Worm (Caenorhabditis elegans) whole organism, L3 larva: ENCODE measurements around the gene lgc-22.
A peak's percentile ranks its signal among the peaks of the same experiment; 100 is the strongest.
"Not testable (repeated sequence)": the region's sequence is repeated elsewhere in the genome, so short reads cannot be mapped to it uniquely, and the experiment has no call there.

Experiments used
- R02D3.7 ChIP-seq: fragments of 150-350 bp; optimal IDR thresholded peaks from 2 replicates; lab custom pipeline; 2014; ENCODE audit warnings: missing biosample characterization, missing genetic modification characterization
- ama-1 ChIP-seq: fragments of 150-350 bp; optimal IDR thresholded peaks from 2 replicates; lab custom pipeline; 2018
- ceh-82 ChIP-seq: fragments of 150-350 bp; optimal IDR thresholded peaks from 2 replicates; lab custom pipeline; 2014; ENCODE audit warnings: missing biosample characterization, missing genetic modification characterization
- skn-1 ChIP-seq: fragments of 150-350 bp; optimal IDR thresholded peaks from 2 replicates; lab custom pipeline; 2014; ENCODE audit warnings: missing biosample characterization, missing genetic modification characterization
- snpc-4 ChIP-seq: fragments of 150-350 bp; optimal IDR thresholded peaks from 2 replicates; lab custom pipeline; 2014; ENCODE audit warnings: missing biosample characterization, missing genetic modification characterization

lgc-22 gene

ce11 chrIV:4347578-4348003 is 46.5 kb downstream of the lgc-22 start:
- TF ChIP-seq ama-1 (lab: Kevin White, UChicago), result peak; percentile 88
- TF ChIP-seq ceh-82 (tag; lab: Kevin White, UChicago), result no peak

ce11 chrIV:4348146-4348545 is 47.0 kb downstream of the lgc-22 start, which contains the start of gene W03B1.5:
Gene W03B1.5, plus strand, starts transcription at chrIV:4348446.
- TF ChIP-seq R02D3.7 (tag; lab: Kevin White, UChicago); skn-1; snpc-4 (tag; lab: Kevin White, UChicago): not testable (repeated sequence)
